Fruit fly (Drosophila melanogaster) whole organism, embryonic: ENCODE data around the gene CG7304.

Experiments used
- Antp ChIP-seq: fragments of 200-800 bp; sonication (Bioruptor generic); optimal IDR thresholded peaks from 3 replicates; lab custom pipeline; 2016; ENCODE audit warnings: missing biosample characterization, missing genetic modification characterization
- Atf3 ChIP-seq: fragments of 200-800 bp; sonication (Bioruptor generic); optimal IDR thresholded peaks from 3 replicates; lab custom pipeline; 2016; ENCODE audit warnings: missing biosample characterization, missing genetic modification characterization
- Bteb2 ChIP-seq: fragments of 200-800 bp; sonication (Bioruptor generic); optimal IDR thresholded peaks from 2 replicates; lab custom pipeline; 2016; ENCODE audit warnings: missing biosample characterization, missing genetic modification characterization
- CG10147 ChIP-seq: fragments of 200-800 bp; sonication (Bioruptor generic); optimal IDR thresholded peaks from 2 replicates; lab custom pipeline; 2019; ENCODE audit warnings: missing biosample characterization, mild to moderate bottlenecking, missing genetic modification characterization, moderate library complexity
- CG11093 ChIP-seq: fragments of 200-800 bp; sonication (Bioruptor generic); IDR thresholded peaks from 3 replicates; pipeline ENCODE4 v1.3.6; 2022; ENCODE audit warnings: missing biosample characterization, missing genetic modification characterization
- CG11696 ChIP-seq: fragments of 200-800 bp; sonication (Bioruptor generic); IDR thresholded peaks from 2 replicates; pipeline ENCODE4 v1.3.6; 2022; ENCODE audit warnings: missing biosample characterization, missing genetic modification characterization
- CG12236 ChIP-seq: fragments of 200-800 bp; sonication (Bioruptor generic); optimal IDR thresholded peaks from 2 replicates; lab custom pipeline; 2016; ENCODE audit warnings: missing biosample characterization, missing genetic modification characterization
- CG12744 ChIP-seq: fragments of 200-800 bp; sonication (Bioruptor generic); optimal IDR thresholded peaks from 2 replicates; lab custom pipeline; 2016; ENCODE audit warnings: missing biosample characterization, missing genetic modification characterization
- CG13296 ChIP-seq: fragments of 200-800 bp; sonication (Bioruptor generic); optimal IDR thresholded peaks from 3 replicates; lab custom pipeline; 2018; ENCODE audit warnings: missing biosample characterization, mild to moderate bottlenecking, missing genetic modification characterization
- CG14441 ChIP-seq: fragments of 200-800 bp; sonication (Bioruptor generic); IDR thresholded peaks from 2 replicates; pipeline ENCODE4 v1.3.6; 2022; ENCODE audit warnings: missing biosample characterization, missing genetic modification characterization
- CG17829 ChIP-seq: fragments of 200-800 bp; optimal IDR thresholded peaks from 2 replicates; lab custom pipeline; 2019; ENCODE audit warnings: missing biosample characterization, mild to moderate bottlenecking, missing genetic modification characterization, moderate library complexity
- CG18262 ChIP-seq: fragments of 200-800 bp; optimal IDR thresholded peaks from 3 replicates; lab custom pipeline; 2019; ENCODE audit warnings: missing biosample characterization, mild to moderate bottlenecking, missing genetic modification characterization, moderate library complexity
- CG18764 ChIP-seq: fragments of 200-800 bp; sonication (Bioruptor generic); optimal IDR thresholded peaks from 3 replicates; lab custom pipeline; 2016; ENCODE audit warnings: missing biosample characterization, missing genetic modification characterization
- CG2129 ChIP-seq: fragments of 200-800 bp; sonication (Bioruptor generic); IDR thresholded peaks from 2 replicates; pipeline ENCODE4 v1.3.6; 2022; ENCODE audit warnings: missing biosample characterization, missing genetic modification characterization; ENCODE audit not compliant: partially characterized antibody
- CG2202 ChIP-seq: fragments of 200-800 bp; sonication (Bioruptor generic); optimal IDR thresholded peaks from 2 replicates; lab custom pipeline; 2018; ENCODE audit warnings: missing biosample characterization, mild to moderate bottlenecking, missing genetic modification characterization
- CG2678 ChIP-seq: fragments of 200-800 bp; sonication (Bioruptor generic); optimal IDR thresholded peaks from 3 replicates; lab custom pipeline; 2019; ENCODE audit warnings: missing biosample characterization, mild to moderate bottlenecking, missing genetic modification characterization, moderate library complexity
- CG2712 ChIP-seq: fragments of 200-800 bp; optimal IDR thresholded peaks from 3 replicates; lab custom pipeline; 2019; ENCODE audit warnings: missing biosample characterization, mild to moderate bottlenecking, missing genetic modification characterization, moderate library complexity
- CG32772 ChIP-seq: fragments of 200-800 bp; sonication (Bioruptor generic); IDR thresholded peaks from 2 replicates; pipeline ENCODE4 v1.3.6; 2022; ENCODE audit warnings: missing biosample characterization, missing genetic modification characterization
- CG33557 ChIP-seq: fragments of 200-800 bp; sonication (Bioruptor generic); optimal IDR thresholded peaks from 2 replicates; lab custom pipeline; 2019; ENCODE audit warnings: missing biosample characterization, mild to moderate bottlenecking, missing genetic modification characterization, moderate library complexity
- CG3407 ChIP-seq: fragments of 200-800 bp; sonication (Bioruptor generic); optimal IDR thresholded peaks from 2 replicates; lab custom pipeline; 2018; ENCODE audit warnings: missing biosample characterization, mild to moderate bottlenecking, missing genetic modification characterization
- CG3995 ChIP-seq: fragments of 200-800 bp; sonication (Bioruptor generic); optimal IDR thresholded peaks from 3 replicates; lab custom pipeline; 2016; ENCODE audit warnings: missing biosample characterization, missing genetic modification characterization
- CG5245 ChIP-seq: fragments of 200-800 bp; sonication (Bioruptor generic); optimal IDR thresholded peaks from 3 replicates; lab custom pipeline; 2016; ENCODE audit warnings: missing biosample characterization, missing genetic modification characterization
- CG7271 ChIP-seq: fragments of 200-800 bp; sonication (Bioruptor generic); optimal IDR thresholded peaks from 2 replicates; lab custom pipeline; 2018; ENCODE audit warnings: missing biosample characterization, mild to moderate bottlenecking, missing genetic modification characterization, moderate library complexity
- CG7372 ChIP-seq: fragments of 200-800 bp; sonication (Bioruptor generic); IDR thresholded peaks from 2 replicates; pipeline ENCODE4 v1.3.6; 2022; ENCODE audit warnings: missing biosample characterization, missing genetic modification characterization
- CG7745 ChIP-seq: fragments of 200-800 bp; sonication (Bioruptor generic); optimal IDR thresholded peaks from 2 replicates; lab custom pipeline; 2018; ENCODE audit warnings: missing biosample characterization, mild to moderate bottlenecking, missing genetic modification characterization, moderate library complexity
- CG8388 ChIP-seq: fragments of 200-800 bp; sonication (Bioruptor generic); optimal IDR thresholded peaks from 2 replicates; lab custom pipeline; 2019; ENCODE audit warnings: missing biosample characterization, mild to moderate bottlenecking, missing genetic modification characterization, moderate library complexity
- CG9609 ChIP-seq: fragments of 200-800 bp; sonication (Bioruptor generic); optimal IDR thresholded peaks from 3 replicates; lab custom pipeline; 2016; ENCODE audit warnings: missing biosample characterization, missing genetic modification characterization
- CG9817 ChIP-seq: fragments of 200-800 bp; sonication (Bioruptor generic); optimal IDR thresholded peaks from 2 replicates; lab custom pipeline; 2018; ENCODE audit warnings: missing biosample characterization, mild to moderate bottlenecking, missing genetic modification characterization, moderate library complexity
- CoRest ChIP-seq: fragments of 200-800 bp; sonication (Bioruptor generic); optimal IDR thresholded peaks from 3 replicates; lab custom pipeline; 2018; ENCODE audit warnings: missing biosample characterization, mild to moderate bottlenecking, missing genetic modification characterization, moderate library complexity
- Dip3 ChIP-seq: fragments of 200-800 bp; sonication (Bioruptor generic); optimal IDR thresholded peaks from 3 replicates; lab custom pipeline; 2016; ENCODE audit warnings: missing biosample characterization, missing genetic modification characterization
- Hmr ChIP-seq: fragments of 200-800 bp; sonication (Bioruptor generic); optimal IDR thresholded peaks from 3 replicates; lab custom pipeline; 2017; ENCODE audit warnings: mild to moderate bottlenecking, missing biosample characterization, missing genetic modification reagents, missing genetic modification characterization
- Oli ChIP-seq: fragments of 200-800 bp; sonication (Bioruptor generic); optimal IDR thresholded peaks from 2 replicates; lab custom pipeline; 2018; ENCODE audit warnings: missing biosample characterization, mild to moderate bottlenecking, missing genetic modification characterization, moderate library complexity
- Side ChIP-seq: fragments of 200-800 bp; sonication (Bioruptor generic); optimal IDR thresholded peaks from 2 replicates; lab custom pipeline; 2016; ENCODE audit warnings: missing biosample characterization, missing genetic modification characterization
- ash1 ChIP-seq: fragments of 200-800 bp; sonication (Bioruptor generic); optimal IDR thresholded peaks from 2 replicates; lab custom pipeline; 2018; ENCODE audit warnings: missing biosample characterization, mild to moderate bottlenecking, missing genetic modification characterization
- bab2 ChIP-seq: fragments of 200-800 bp; sonication (Bioruptor generic); optimal IDR thresholded peaks from 2 replicates; lab custom pipeline; 2016; ENCODE audit warnings: missing biosample characterization, missing genetic modification characterization
- crc ChIP-seq: fragments of 200-800 bp; sonication (Bioruptor generic); optimal IDR thresholded peaks from 2 replicates; lab custom pipeline; 2016; ENCODE audit warnings: missing biosample characterization, missing genetic modification characterization
- dpn ChIP-seq, 2 experiments: fragments of 200-800 bp; sonication (Bioruptor generic); optimal IDR thresholded peaks; 3 replicates each; lab custom pipeline; 2016; ENCODE audit warnings: missing biosample characterization in 2 of 2, missing genetic modification characterization in 2 of 2
- jumu ChIP-seq: fragments of 200-800 bp; sonication (Bioruptor generic); optimal IDR thresholded peaks from 3 replicates; lab custom pipeline; 2016; ENCODE audit warnings: missing biosample characterization, missing genetic modification characterization
- mld ChIP-seq: fragments of 200-800 bp; sonication (Bioruptor generic); IDR thresholded peaks from 3 replicates; pipeline ENCODE4 v1.3.6; 2022; ENCODE audit warnings: missing biosample characterization, missing genetic modification characterization; ENCODE audit not compliant: partially characterized antibody
- pb ChIP-seq: fragments of 200-800 bp; sonication (Bioruptor generic); optimal IDR thresholded peaks from 3 replicates; lab custom pipeline; 2016; ENCODE audit warnings: missing biosample characterization, missing genetic modification characterization
- peb ChIP-seq: fragments of 200-800 bp; sonication (Bioruptor generic); IDR thresholded peaks from 2 replicates; pipeline ENCODE4 v1.3.6; 2022; ENCODE audit warnings: missing biosample characterization, missing genetic modification characterization
- phol ChIP-seq: fragments of 200-800 bp; sonication (Bioruptor generic); optimal IDR thresholded peaks from 3 replicates; lab custom pipeline; 2018; ENCODE audit warnings: missing biosample characterization, mild to moderate bottlenecking, missing genetic modification characterization, moderate library complexity
- pnt ChIP-seq: fragments of 200-800 bp; sonication (Bioruptor generic); optimal IDR thresholded peaks from 3 replicates; lab custom pipeline; 2016; ENCODE audit warnings: missing biosample characterization, missing genetic modification characterization
- repo ChIP-seq: fragments of 200-800 bp; sonication (Bioruptor generic); optimal IDR thresholded peaks from 2 replicates; lab custom pipeline; 2016; ENCODE audit warnings: missing biosample characterization, missing genetic modification characterization
- row ChIP-seq: fragments of 200-800 bp; sonication (Bioruptor generic); IDR thresholded peaks from 3 replicates; pipeline ENCODE4 v1.3.6; 2022; ENCODE audit warnings: missing biosample characterization, missing genetic modification characterization
- sens-2 ChIP-seq: fragments of 200-800 bp; sonication (Bioruptor generic); IDR thresholded peaks from 2 replicates; pipeline ENCODE4 v1.3.6; 2022; ENCODE audit warnings: missing biosample characterization, missing genetic modification characterization
- slbo ChIP-seq: fragments of 200-800 bp; sonication (Bioruptor generic); IDR thresholded peaks from 2 replicates; pipeline ENCODE4 v1.3.6; 2022; ENCODE audit warnings: missing biosample characterization, missing genetic modification characterization
- slp2 ChIP-seq: fragments of 200-800 bp; sonication (Bioruptor generic); optimal IDR thresholded peaks from 2 replicates; lab custom pipeline; 2016; ENCODE audit warnings: missing biosample characterization, missing genetic modification characterization
- sna ChIP-seq: fragments of 200-800 bp; sonication (Bioruptor generic); IDR thresholded peaks from 2 replicates; pipeline ENCODE4 v1.3.6; 2022; ENCODE audit warnings: missing biosample characterization, missing genetic modification characterization; ENCODE audit not compliant: partially characterized antibody
- twi ChIP-seq: fragments of 200-800 bp; optimal IDR thresholded peaks from 2 replicates; lab custom pipeline; 2019; ENCODE audit warnings: missing biosample characterization, mild to moderate bottlenecking, missing genetic modification characterization, moderate library complexity
- zen ChIP-seq: fragments of 200-800 bp; sonication (Bioruptor generic); optimal IDR thresholded peaks from 3 replicates; lab custom pipeline; 2018; ENCODE audit warnings: missing biosample characterization, mild to moderate bottlenecking, missing genetic modification characterization, moderate library complexity

CG7304 gene

DNA sequence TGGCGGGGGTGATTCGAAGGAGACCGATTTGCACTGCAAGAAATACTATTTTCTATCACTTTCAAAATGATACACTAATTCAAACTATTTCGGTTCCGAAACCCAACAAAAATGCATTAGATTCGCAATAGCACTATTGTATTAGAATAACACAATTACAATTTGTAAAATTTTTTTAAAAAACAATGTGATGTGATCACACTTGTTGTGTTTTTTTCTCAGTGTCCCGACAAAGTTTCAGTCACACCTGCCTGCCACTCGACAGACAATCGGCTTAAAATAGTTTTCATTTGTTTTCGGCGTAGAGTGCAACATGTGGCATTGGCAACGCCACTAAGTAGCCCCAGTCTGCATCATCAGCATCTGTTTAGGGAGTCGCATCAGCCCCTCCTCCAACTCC lies 4.4 kb upstream of the CG7304 start (continued):
- peak; percentile 29 for TF ChIP-seq CG7271
- no peak for TF ChIP-seq CG7745 (tag; lab: Kevin White, UChicago)
- peak; percentile 91 for TF ChIP-seq CG18262 (tag; lab: Kevin White, UChicago)
- peak; percentile 56; the same call in 1 of the 2 replicates for TF ChIP-seq sens-2
- TF ChIP-seq CG7372 (GFP tag; lab: Robert Waterston, UW), result 0 out of 2 replicates have a peak, but pooled peaks have one; percentile 21
- TF ChIP-seq sna (GFP tag; lab: Robert Waterston, UW), result no peak
- no peak for TF ChIP-seq CG10147
- no peak for TF ChIP-seq Hmr (GFP tag; lab: Kevin White, UChicago)
- peak; percentile 92 for TF ChIP-seq CG2712
- no peak for TF ChIP-seq CG2129 (GFP tag; lab: Robert Waterston, UW)
- TF ChIP-seq Antp (GFP tag; lab: Kevin White, UChicago), result peak; percentile 40
- TF ChIP-seq slp2 (GFP tag; lab: Kevin White, UChicago), result peak; percentile 53
- no peak for TF ChIP-seq mld (GFP tag; lab: Robert Waterston, UW)
- TF ChIP-seq CG12744, result peak; percentile 3
- peak; percentile 60 for TF ChIP-seq CG3407 (GFP tag; lab: Kevin White, UChicago)
- TF ChIP-seq CG33557 (GFP tag; lab: Kevin White, UChicago), result peak; percentile 83
- peak; percentile 85 for TF ChIP-seq CG2202 (tag; lab: Kevin White, UChicago)
- TF ChIP-seq CoRest (tag; lab: Kevin White, UChicago), result peak; percentile 71
- peak; percentile 50 for TF ChIP-seq CG9609 (GFP tag; lab: Kevin White, UChicago)
- peak; percentile 78 for TF ChIP-seq Atf3 (GFP tag; lab: Kevin White, UChicago)
- peak; percentile 47 for TF ChIP-seq CG18764 (GFP tag; lab: Kevin White, UChicago)
- peak; percentile 79 for TF ChIP-seq CG8388 (GFP tag; lab: Kevin White, UChicago)
- no peak for TF ChIP-seq CG13296
- peak; percentile 50; the same call in 1 of the 2 replicates for TF ChIP-seq CG32772
- TF ChIP-seq CG2678 (tag; lab: Kevin White, UChicago), result peak; percentile 68
- 0 out of 3 replicates have a peak, but pooled peaks have one; percentile 10 for TF ChIP-seq CG11093 (GFP tag; lab: Robert Waterston, UW)
- TF ChIP-seq Oli (tag; lab: Kevin White, UChicago), result peak; percentile 74
- TF ChIP-seq row (GFP tag; lab: Robert Waterston, UW), result peak; percentile 75
- 0 out of 2 replicates have a peak, but pooled peaks have one; percentile 35 for TF ChIP-seq peb (GFP tag; lab: Robert Waterston, UW)
- TF ChIP-seq CG17829 (tag; lab: Kevin White, UChicago), result peak; percentile 90
- peak; percentile 90 for TF ChIP-seq phol (tag; lab: Kevin White, UChicago)
- peak; percentile 55 for TF ChIP-seq pnt (GFP tag; lab: Kevin White, UChicago)
- peak; percentile 26 for TF ChIP-seq repo (GFP tag; lab: Kevin White, UChicago)
- TF ChIP-seq crc, result peak; percentile 18
- TF ChIP-seq bab2 (GFP tag; lab: Kevin White, UChicago), result peak; percentile 68
- TF ChIP-seq dpn (GFP tag; optimal IDR thresholded peaks at IDR 0.05; lab: Kevin White, UChicago), result peak; percentile 48 to 53
- TF ChIP-seq slbo (GFP tag; lab: Robert Waterston, UW), result no peak
- peak; percentile 82 for TF ChIP-seq zen
- peak; percentile 43 for TF ChIP-seq CG5245 (GFP tag; lab: Kevin White, UChicago)
- peak; percentile 38 for TF ChIP-seq CG11696 (GFP tag; lab: Robert Waterston, UW)
- peak; percentile 4 for TF ChIP-seq Bteb2 (GFP tag; lab: Kevin White, UChicago)
- TF ChIP-seq Dip3 (GFP tag; lab: Kevin White, UChicago), result no peak
- TF ChIP-seq Side (GFP tag; lab: Kevin White, UChicago), result peak; percentile 45
- no peak for TF ChIP-seq CG9817 (tag; lab: Kevin White, UChicago)
- TF ChIP-seq CG14441 (GFP tag; lab: Robert Waterston, UW), result no peak
- TF ChIP-seq CG3995 (GFP tag; lab: Kevin White, UChicago), result no peak
- TF ChIP-seq jumu, result peak; percentile 57
- no peak for TF ChIP-seq pb (GFP tag; lab: Kevin White, UChicago)
- TF ChIP-seq ash1 (GFP tag; lab: Kevin White, UChicago), result no peak
- TF ChIP-seq CG12236 (GFP tag; lab: Kevin White, UChicago), result peak; percentile 68
- peak; percentile 91 for TF ChIP-seq twi
